Worm (Caenorhabditis elegans): ENCODE measurements around the gene gpa-17.
"Not testable (repeated sequence)": the region's sequence is repeated elsewhere in the genome, so short reads cannot be mapped to it uniquely, and the experiment has no call there.

The gpa-17 gene

DNA sequence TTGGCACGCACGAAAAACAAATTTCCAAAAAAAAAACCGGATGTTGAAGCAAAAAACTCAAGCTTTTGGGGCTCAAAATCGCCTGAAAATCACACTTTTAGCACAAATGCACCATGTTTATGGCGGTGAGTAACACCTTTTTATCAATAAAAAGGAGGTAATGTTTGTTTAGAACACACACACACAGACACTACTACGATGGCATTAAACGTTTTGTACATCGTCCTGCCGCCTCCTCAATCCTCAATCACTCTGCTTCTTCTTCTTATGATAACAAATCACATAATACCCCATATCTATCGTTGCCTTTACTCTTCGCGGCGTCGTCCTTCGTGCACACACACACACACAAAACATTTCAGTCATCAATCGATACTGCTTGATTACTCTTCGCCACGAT, at the start of gene gpa-17:
Gene gpa-17 (plus strand): TSS at position 363 of the 400 bp plus-strand sequence.
- TF ChIP-seq ref-1 (GFP tag; conservative IDR thresholded peaks at IDR 0.05): no peak

DNA sequence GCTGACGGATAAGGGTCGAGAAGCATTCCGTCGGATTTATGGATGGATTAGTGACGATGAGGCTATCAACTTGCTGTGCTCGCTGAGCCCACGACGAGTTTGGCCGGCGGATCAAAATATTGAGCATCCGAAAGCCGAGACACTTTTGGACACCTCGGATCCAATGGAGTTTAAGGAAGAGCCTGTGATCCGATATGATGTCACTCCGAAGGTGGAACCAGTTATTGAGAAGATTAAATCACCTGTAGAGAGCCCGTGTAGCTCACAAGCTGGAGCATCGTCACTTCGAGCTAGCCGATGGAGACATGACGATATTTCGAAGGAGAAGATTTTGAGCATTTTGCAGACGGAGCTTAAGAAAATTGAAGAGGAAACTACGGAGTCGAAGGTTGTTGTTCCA, 45.8 kb upstream of the gpa-17 start:
- TF ChIP-seq ztf-29 (GFP tag; IDR thresholded peaks at IDR 0.05) (no peak), T22C8.4 (GFP tag; IDR thresholded peaks at IDR 0.05) (no peak), klf-2 (GFP tag; conservative IDR thresholded peaks at IDR 0.05) (no peak), cog-1 (tag; optimal IDR thresholded peaks at IDR 0.05) (no peak), flt-1 (GFP tag; IDR thresholded peaks at IDR 0.05) (no peak), ztf-23 (GFP tag; IDR thresholded peaks at IDR 0.05) (no peak), tab-1 (GFP tag; IDR thresholded peaks at IDR 0.05) (no peak), med-1 (GFP tag; optimal IDR thresholded peaks at IDR 0.05; ENCODE audit: insufficient read depth) (no peak)

DNA sequence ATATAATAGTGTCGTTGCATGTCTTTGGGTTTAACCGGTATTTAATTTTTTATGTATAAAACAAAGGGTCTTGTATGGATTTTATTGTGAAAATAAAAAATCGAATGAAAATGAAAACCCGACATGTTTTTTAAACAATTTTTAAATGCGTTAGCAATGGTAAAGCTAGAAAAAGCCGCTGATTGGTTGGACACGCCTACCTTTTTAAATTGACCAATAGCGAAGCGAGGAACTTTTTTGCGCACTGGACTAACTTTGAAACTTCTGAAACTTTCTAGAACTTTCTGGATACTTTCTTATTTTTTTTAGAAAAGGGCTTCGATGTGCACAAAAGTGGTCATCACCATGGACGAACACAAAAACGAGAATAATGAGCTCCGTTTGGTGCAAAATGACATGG, 40.1 kb upstream of the gpa-17 start:
- TF ChIP-seq T22C8.4 (GFP tag; IDR thresholded peaks at IDR 0.05): no peak
- TF ChIP-seq ref-1 (GFP tag; conservative IDR thresholded peaks at IDR 0.05): no peak
- no peak for TF ChIP-seq tab-1 (GFP tag; IDR thresholded peaks at IDR 0.05)
- no peak for TF ChIP-seq cog-1 (tag; optimal IDR thresholded peaks at IDR 0.05)
- TF ChIP-seq klf-2 (GFP tag; conservative IDR thresholded peaks at IDR 0.05): no peak
- no peak for TF ChIP-seq med-1 (GFP tag; optimal IDR thresholded peaks at IDR 0.05; ENCODE audit: insufficient read depth)
- no peak for TF ChIP-seq ztf-23 (GFP tag; IDR thresholded peaks at IDR 0.05)
- no peak for TF ChIP-seq flt-1 (GFP tag; IDR thresholded peaks at IDR 0.05)
- no peak for TF ChIP-seq ztf-29 (GFP tag; IDR thresholded peaks at IDR 0.05)

DNA sequence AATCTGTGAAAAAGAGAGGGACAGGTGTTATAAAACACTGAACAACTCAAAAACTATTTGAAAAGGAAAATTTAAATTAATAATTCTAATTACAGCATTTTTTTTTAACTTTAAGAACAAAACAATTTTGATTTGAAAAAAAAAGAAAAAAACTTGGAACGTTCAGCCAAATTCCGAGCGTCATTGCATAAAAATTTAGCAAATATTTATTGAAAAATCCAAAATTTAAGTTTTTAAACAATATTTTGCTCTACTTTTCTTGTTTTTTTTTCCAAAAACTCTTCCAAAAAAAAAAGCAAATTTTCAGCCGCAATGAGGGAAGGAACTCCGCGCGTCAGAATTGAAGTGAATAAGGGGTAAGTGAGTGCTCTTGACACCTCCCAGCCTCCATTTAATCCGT, 36.7 kb upstream of the gpa-17 start, which contains the start of gene feh-1:
Gene feh-1 (plus strand): TSS at position 301 of the 400 bp plus-strand sequence.
- TF ChIP-seq med-1 (GFP tag; optimal IDR thresholded peaks at IDR 0.05; ENCODE audit: insufficient read depth): no peak
- no peak for TF ChIP-seq cog-1 (tag; optimal IDR thresholded peaks at IDR 0.05)

DNA sequence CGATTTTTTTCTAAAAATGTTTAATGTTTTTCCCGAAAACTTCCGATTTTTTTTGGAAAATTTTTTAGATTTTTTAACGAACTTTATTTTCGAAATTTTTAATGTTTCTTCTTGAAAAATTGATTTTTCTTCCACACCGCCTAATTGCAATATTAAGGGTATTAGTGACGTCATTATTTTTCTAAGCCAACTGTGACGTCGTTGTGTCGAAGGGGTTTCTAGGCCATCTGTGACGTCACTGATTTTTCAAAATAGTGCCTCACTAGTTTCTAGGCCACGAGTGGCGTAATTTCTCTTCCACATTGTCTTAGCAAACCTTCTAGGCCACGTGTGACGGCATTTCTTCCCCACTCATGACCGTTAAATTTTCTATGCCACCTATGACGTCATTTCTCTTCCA, 34.4 kb upstream of the gpa-17 start:
- TF ChIP-seq tab-1 (GFP tag; IDR thresholded peaks at IDR 0.05) (no peak), ztf-29 (GFP tag; IDR thresholded peaks at IDR 0.05) (no peak), T22C8.4 (GFP tag; IDR thresholded peaks at IDR 0.05) (no peak), ref-1 (GFP tag; conservative IDR thresholded peaks at IDR 0.05) (no peak), cog-1 (tag; optimal IDR thresholded peaks at IDR 0.05) (no peak), ztf-23 (GFP tag; IDR thresholded peaks at IDR 0.05) (no peak), klf-2 (GFP tag; conservative IDR thresholded peaks at IDR 0.05) (no peak), flt-1 (GFP tag; IDR thresholded peaks at IDR 0.05) (no peak), med-1 (GFP tag; optimal IDR thresholded peaks at IDR 0.05; ENCODE audit: insufficient read depth) (no peak)

DNA sequence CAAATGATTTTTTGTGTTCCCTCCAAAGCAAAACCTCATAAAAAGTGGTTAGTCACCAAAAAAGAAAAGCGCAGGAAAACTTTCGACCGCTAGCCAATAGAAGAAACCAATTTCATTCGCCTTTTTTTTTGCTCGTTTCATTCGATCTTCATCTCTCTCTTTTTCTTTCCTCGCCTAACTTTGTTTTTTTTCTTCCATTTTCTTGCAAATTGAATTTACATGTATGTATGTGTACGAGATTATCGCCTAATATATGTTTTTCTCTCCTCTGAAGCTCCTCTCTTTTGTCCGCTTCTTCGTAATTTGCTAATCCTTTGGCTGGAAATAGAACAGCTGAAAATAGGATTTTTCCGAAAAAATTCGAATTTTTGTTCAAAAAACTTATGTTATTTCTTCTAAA, 34.0 kb upstream of the gpa-17 start:
- TF ChIP-seq med-1 (GFP tag; optimal IDR thresholded peaks at IDR 0.05; ENCODE audit: insufficient read depth) (no peak), klf-2 (GFP tag; conservative IDR thresholded peaks at IDR 0.05) (no peak), ztf-29 (GFP tag; IDR thresholded peaks at IDR 0.05) (no peak), T22C8.4 (GFP tag; IDR thresholded peaks at IDR 0.05) (no peak), tab-1 (GFP tag; IDR thresholded peaks at IDR 0.05) (no peak), flt-1 (GFP tag; IDR thresholded peaks at IDR 0.05) (no peak), ztf-23 (GFP tag; IDR thresholded peaks at IDR 0.05) (no peak)

DNA sequence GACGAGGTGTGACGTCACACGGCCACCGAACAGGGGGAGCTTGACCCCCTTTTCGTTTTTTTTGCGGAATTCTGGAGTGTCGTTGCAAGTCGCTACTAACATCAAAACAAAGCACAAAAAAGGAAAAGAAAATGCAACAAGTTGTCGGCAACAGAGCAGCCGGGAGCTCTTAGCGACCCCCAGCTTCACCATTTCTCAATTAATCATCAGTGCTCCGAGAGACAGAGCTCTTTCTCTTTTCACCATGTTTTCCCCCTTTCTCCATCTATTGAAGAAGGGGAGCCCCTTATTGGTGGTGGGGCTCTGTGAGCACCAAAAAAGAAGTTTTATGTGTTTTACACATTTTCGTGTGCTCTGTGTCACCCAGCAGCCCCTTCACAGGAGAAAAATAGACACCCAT, 32.8 kb upstream of the gpa-17 start:
- TF ChIP-seq ztf-23 (GFP tag; IDR thresholded peaks at IDR 0.05): no peak
- 0 out of 2 replicates have a peak, but pooled peaks have one; percentile 52 for TF ChIP-seq tab-1 (GFP tag; IDR thresholded peaks at IDR 0.05)
- no peak for TF ChIP-seq T22C8.4 (GFP tag; IDR thresholded peaks at IDR 0.05)
- TF ChIP-seq ztf-29 (GFP tag; IDR thresholded peaks at IDR 0.05): no peak
- no peak for TF ChIP-seq ref-1 (GFP tag; conservative IDR thresholded peaks at IDR 0.05)
- TF ChIP-seq med-1 (GFP tag; optimal IDR thresholded peaks at IDR 0.05; ENCODE audit: insufficient read depth): no peak
- TF ChIP-seq klf-2 (GFP tag; conservative IDR thresholded peaks at IDR 0.05): no peak

DNA sequence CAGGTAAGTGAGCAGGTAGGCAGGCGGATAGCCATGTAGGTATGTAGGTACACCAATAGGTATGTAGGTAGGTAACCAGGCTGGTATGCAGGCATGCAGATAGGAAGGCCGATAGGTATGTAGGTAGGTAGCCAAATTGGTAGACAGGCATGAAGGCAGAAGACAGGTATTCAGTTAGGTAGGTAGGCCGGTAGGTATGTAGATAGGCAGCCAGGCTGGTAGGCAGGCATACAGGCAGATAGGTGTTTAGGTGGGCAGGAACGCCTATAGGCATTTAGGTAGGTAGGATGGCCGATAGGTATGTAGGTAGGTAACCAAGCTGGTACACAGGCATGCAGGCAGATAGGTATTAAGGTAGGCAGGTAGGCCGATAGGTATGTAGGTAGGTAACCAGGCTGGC, 25.6 kb upstream of the gpa-17 start:
- TF ChIP-seq med-1 (GFP tag; optimal IDR thresholded peaks at IDR 0.05; ENCODE audit: insufficient read depth): no peak

DNA sequence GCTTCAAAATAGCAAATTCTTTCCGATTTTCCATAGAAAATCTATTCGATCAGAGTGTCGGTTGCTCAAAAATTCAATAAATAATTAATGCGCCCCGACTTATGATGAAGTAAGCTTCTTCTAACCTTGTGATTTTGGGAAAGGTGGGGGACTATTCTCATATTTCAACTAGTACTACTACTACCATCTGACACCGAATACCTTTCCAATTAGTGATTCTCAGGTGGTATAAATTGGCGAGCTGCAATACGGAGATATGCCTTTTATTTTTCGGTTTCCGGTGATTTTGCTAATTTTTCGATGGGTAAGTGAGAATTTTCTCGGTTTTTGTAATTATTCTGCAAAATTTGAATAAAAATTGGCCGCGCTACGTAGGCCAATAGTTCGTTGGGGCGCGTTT, 24.9 kb upstream of the gpa-17 start, which contains the start of gene nhr-239:
Gene nhr-239 (plus strand): TSS at position 301 of the 400 bp plus-strand sequence.
- no peak for TF ChIP-seq cog-1 (tag; optimal IDR thresholded peaks at IDR 0.05)
- TF ChIP-seq T22C8.4 (GFP tag; IDR thresholded peaks at IDR 0.05): no peak
- no peak for TF ChIP-seq tab-1 (GFP tag; IDR thresholded peaks at IDR 0.05)
- TF ChIP-seq ztf-23 (GFP tag; IDR thresholded peaks at IDR 0.05): no peak
- no peak for TF ChIP-seq med-1 (GFP tag; optimal IDR thresholded peaks at IDR 0.05; ENCODE audit: insufficient read depth)
- TF ChIP-seq flt-1 (GFP tag; IDR thresholded peaks at IDR 0.05): no peak
- no peak for TF ChIP-seq ztf-29 (GFP tag; IDR thresholded peaks at IDR 0.05)
- TF ChIP-seq klf-2 (GFP tag; conservative IDR thresholded peaks at IDR 0.05): no peak
- no peak for TF ChIP-seq ref-1 (GFP tag; conservative IDR thresholded peaks at IDR 0.05)

DNA sequence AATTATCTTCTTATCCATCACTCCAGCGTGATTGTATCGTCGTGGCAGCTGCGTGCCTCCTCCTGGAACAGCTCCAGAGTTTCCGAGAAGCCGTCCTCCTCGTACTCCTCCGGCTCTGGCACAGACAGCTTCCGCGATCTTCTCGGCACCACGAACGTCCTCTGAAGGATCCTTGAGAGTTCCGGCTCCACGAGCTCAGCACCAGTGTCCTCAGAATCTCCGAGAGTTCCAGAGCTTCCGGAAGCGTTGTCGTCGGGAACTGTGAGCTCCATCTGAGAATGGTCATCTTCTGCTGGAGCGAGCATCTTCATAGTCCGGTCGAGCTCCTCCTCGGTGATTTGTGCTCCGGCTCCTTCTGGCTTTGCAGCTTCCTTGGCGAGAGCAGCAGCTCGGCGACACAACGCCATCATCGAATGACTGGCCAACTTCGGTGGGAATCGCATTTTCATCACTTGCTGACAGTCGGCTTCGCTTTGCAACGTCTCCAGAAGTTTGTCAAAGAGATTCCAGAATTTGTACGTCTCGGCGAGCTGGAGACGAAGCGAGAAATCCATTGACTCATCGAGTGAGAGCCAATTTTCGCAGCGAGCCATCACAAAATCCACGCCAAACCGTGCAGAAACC, 23.2 kb upstream of the gpa-17 start:
- no peak for TF ChIP-seq cog-1 (tag; optimal IDR thresholded peaks at IDR 0.05)
- TF ChIP-seq T22C8.4 (GFP tag; IDR thresholded peaks at IDR 0.05): no peak
- no peak for TF ChIP-seq klf-2 (GFP tag; conservative IDR thresholded peaks at IDR 0.05)
- no peak for TF ChIP-seq ztf-29 (GFP tag; IDR thresholded peaks at IDR 0.05)
- no peak for TF ChIP-seq ztf-23 (GFP tag; IDR thresholded peaks at IDR 0.05)
- no peak for TF ChIP-seq ref-1 (GFP tag; conservative IDR thresholded peaks at IDR 0.05)
- no peak for TF ChIP-seq flt-1 (GFP tag; IDR thresholded peaks at IDR 0.05)
- no peak for TF ChIP-seq med-1 (GFP tag; optimal IDR thresholded peaks at IDR 0.05; ENCODE audit: insufficient read depth)
- no peak for TF ChIP-seq tab-1 (GFP tag; IDR thresholded peaks at IDR 0.05)

DNA sequence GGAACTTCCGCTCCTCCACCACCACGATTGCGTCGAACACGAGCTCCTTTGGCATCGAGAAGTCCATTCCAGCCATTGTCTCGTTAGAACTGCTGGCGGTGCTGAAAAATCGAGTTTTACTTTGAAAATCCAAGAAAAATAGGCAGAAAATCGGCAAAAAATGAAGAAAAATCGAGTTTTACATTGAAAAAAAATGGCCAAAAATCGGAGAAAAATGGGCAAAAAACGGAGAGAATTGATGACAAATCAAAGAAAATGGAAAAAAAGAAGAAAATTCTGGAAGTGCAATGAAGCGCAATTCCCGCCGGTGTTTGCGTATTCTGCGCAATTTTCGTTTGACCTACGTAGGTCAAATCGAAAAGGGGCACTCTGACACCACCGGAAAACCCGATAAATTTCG, 22.5 kb upstream of the gpa-17 start, which contains the start of gene Y54F10AM.11:
Gene Y54F10AM.11 (minus strand): TSS at position 101 of the 400 bp plus-strand sequence.
- TF ChIP-seq ref-1 (GFP tag; conservative IDR thresholded peaks at IDR 0.05); med-1 (GFP tag; optimal IDR thresholded peaks at IDR 0.05; ENCODE audit: insufficient read depth); flt-1 (GFP tag; IDR thresholded peaks at IDR 0.05): not testable (repeated sequence)

Measured in whole organism, midembryonic.